Worm (Caenorhabditis elegans) whole organism, young adult: Measurements from ENCODE around the gene srg-11.
A peak's percentile ranks its signal among the peaks of the same experiment; 100 is the strongest.

Experiments
- B0035.1 ChIP-seq: sonication (generic microtip); optimal IDR thresholded peaks from 2 replicates; lab custom pipeline; 2016; ENCODE audit warnings: missing genetic modification characterization, mild to moderate bottlenecking, missing compliant biosample characterization, missing genotype, missing genetic modification reagents
- C06A6.2 ChIP-seq: fragments of 200-800 bp; sonication (Bioruptor generic); conservative IDR thresholded peaks from 2 replicates; pipeline ENCODE4 v1.3.6; 2022; ENCODE audit warnings: missing genetic modification characterization, missing compliant biosample characterization
- C17E4.6 ChIP-seq: fragments of 200-800 bp; sonication (Bioruptor generic); IDR thresholded peaks from 2 replicates; pipeline ENCODE4 v1.3.6; 2022; ENCODE audit warnings: missing genetic modification reagents, missing genetic modification characterization, missing compliant biosample characterization
- F23B12.7 ChIP-seq: sonication (generic microtip); optimal IDR thresholded peaks from 2 replicates; lab custom pipeline; 2017; ENCODE audit warnings: missing genetic modification characterization, mild to moderate bottlenecking, missing compliant biosample characterization, antibody characterized with exemption, moderate library complexity; ENCODE audit not compliant: insufficient read depth
- F37B4.10 ChIP-seq: fragments of 200-800 bp; sonication (Bioruptor generic); IDR thresholded peaks from 2 replicates; pipeline ENCODE4 v1.3.6; 2022; ENCODE audit warnings: missing genetic modification characterization, missing compliant biosample characterization
- F52B5.7 ChIP-seq: sonication (generic microtip); optimal IDR thresholded peaks from 2 replicates; lab custom pipeline; 2016; ENCODE audit warnings: mild to moderate bottlenecking, missing genetic modification characterization, missing compliant biosample characterization
- F57A8.1 ChIP-seq: fragments of 200-800 bp; sonication (Bioruptor generic); optimal IDR thresholded peaks from 2 replicates; lab custom pipeline; 2018; ENCODE audit warnings: mild to moderate bottlenecking, missing genetic modification characterization, moderate library complexity, missing compliant biosample characterization
- T26A5.8 ChIP-seq: sonication (generic microtip); optimal IDR thresholded peaks from 2 replicates; lab custom pipeline; 2016; ENCODE audit warnings: missing genetic modification characterization, missing compliant biosample characterization
- Y56A3A.18 ChIP-seq: fragments of 200-800 bp; sonication (Bioruptor generic); IDR thresholded peaks from 2 replicates; pipeline ENCODE4 v1.3.6; 2022; ENCODE audit warnings: missing genetic modification reagents, missing genetic modification characterization, missing compliant biosample characterization
- atf-7 ChIP-seq: sonication (generic microtip); optimal IDR thresholded peaks from 2 replicates; lab custom pipeline; 2017; ENCODE audit warnings: mild to moderate bottlenecking, missing genetic modification characterization, missing compliant biosample characterization
- athp-1 ChIP-seq: sonication (generic microtip); optimal IDR thresholded peaks from 2 replicates; lab custom pipeline; 2017; ENCODE audit warnings: mild to moderate bottlenecking, missing genetic modification characterization, missing compliant biosample characterization
- ccch-3 ChIP-seq: fragments of 200-800 bp; sonication (Bioruptor generic); optimal IDR thresholded peaks from 2 replicates; lab custom pipeline; 2018; ENCODE audit warnings: mild to moderate bottlenecking, missing genetic modification characterization, missing compliant biosample characterization
- cebp-1 ChIP-seq, 2 experiments: fragments of 200-800 bp in 1 of 2; sonication (Bioruptor generic) in 1 of 2; sonication (generic microtip) in 1 of 2; IDR thresholded peaks in 1 of 2; optimal IDR thresholded peaks in 1 of 2; 2 replicates each; pipeline versions ENCODE4 v1.3.6 to Lab custom; 2017 to 2022; ENCODE audit warnings: missing compliant biosample characterization in 2 of 2, missing genetic modification characterization in 2 of 2, mild to moderate bottlenecking in 1 of 2, missing genetic modification reagents in 1 of 2, moderate library complexity in 1 of 2
- ceh-100 ChIP-seq: fragments of 200-800 bp; sonication (Bioruptor generic); IDR thresholded peaks from 2 replicates; pipeline ENCODE4 v1.3.6; 2022; ENCODE audit warnings: missing genetic modification reagents, missing genetic modification characterization, missing compliant biosample characterization
- ceh-27 ChIP-seq: fragments of 200-800 bp; sonication (Bioruptor generic); optimal IDR thresholded peaks from 2 replicates; lab custom pipeline; 2018; ENCODE audit warnings: mild to moderate bottlenecking, missing genetic modification characterization, moderate library complexity, missing compliant biosample characterization
- ceh-58 ChIP-seq: fragments of 200-800 bp; sonication (Bioruptor generic); IDR thresholded peaks from 2 replicates; pipeline ENCODE4 v1.3.6; 2022; ENCODE audit warnings: missing genetic modification characterization, missing compliant biosample characterization
- ceh-79 ChIP-seq: sonication (generic microtip); optimal IDR thresholded peaks from 2 replicates; lab custom pipeline; 2017; ENCODE audit warnings: mild to moderate bottlenecking, missing genetic modification characterization, missing compliant biosample characterization
- dpl-1 ChIP-seq: fragments of 150-350 bp; optimal IDR thresholded peaks from 2 replicates; lab custom pipeline; 2014; ENCODE audit warnings: missing biosample characterization, missing genetic modification reagents, missing genetic modification characterization
- ekl-4 ChIP-seq: fragments of 200-800 bp; sonication (Bioruptor generic); IDR thresholded peaks from 2 replicates; pipeline ENCODE4 v1.3.6; 2022; ENCODE audit warnings: missing genetic modification reagents, missing genetic modification characterization, missing compliant biosample characterization
- gei-17 ChIP-seq: fragments of 200-800 bp; sonication (Bioruptor generic); optimal IDR thresholded peaks from 2 replicates; lab custom pipeline; 2018; ENCODE audit warnings: mild to moderate bottlenecking, missing genetic modification characterization, missing compliant biosample characterization
- hlh-26 ChIP-seq: fragments of 200-800 bp; sonication (Bioruptor generic); conservative IDR thresholded peaks from 2 replicates; pipeline ENCODE4 v1.3.6; 2022; ENCODE audit warnings: missing genetic modification reagents, missing genetic modification characterization, missing compliant biosample characterization
- lag-1 ChIP-seq: fragments of 200-800 bp; sonication (Bioruptor generic); IDR thresholded peaks from 2 replicates; pipeline ENCODE4 v1.3.6; 2022; ENCODE audit warnings: missing genetic modification reagents, missing genetic modification characterization, missing compliant biosample characterization
- let-526 ChIP-seq: fragments of 200-800 bp; sonication (Bioruptor generic); IDR thresholded peaks from 2 replicates; pipeline ENCODE4 v1.3.6; 2022; ENCODE audit warnings: missing genetic modification reagents, missing genetic modification characterization, missing compliant biosample characterization
- let-607 ChIP-seq, 2 experiments: fragments of 200-800 bp in 1 of 2; sonication (Bioruptor generic) in 1 of 2; sonication (generic microtip) in 1 of 2; optimal IDR thresholded peaks; 2 replicates each; lab custom pipeline; 2016 to 2018; ENCODE audit warnings: mild to moderate bottlenecking in 2 of 2, missing compliant biosample characterization in 2 of 2, missing genetic modification characterization in 2 of 2, moderate library complexity in 2 of 2, missing genotype in 1 of 2
- madf-10 ChIP-seq: sonication (generic microtip); optimal IDR thresholded peaks from 2 replicates; lab custom pipeline; 2016; ENCODE audit warnings: mild to moderate bottlenecking, missing genetic modification characterization, missing compliant biosample characterization
- madf-6 ChIP-seq: fragments of 200-800 bp; sonication (Bioruptor generic); IDR thresholded peaks from 2 replicates; pipeline ENCODE4 v1.3.6; 2022; ENCODE audit warnings: missing genetic modification reagents, missing genetic modification characterization, missing compliant biosample characterization
- madf-8 ChIP-seq: fragments of 200-800 bp; sonication (Bioruptor generic); conservative IDR thresholded peaks from 2 replicates; pipeline ENCODE4 v1.3.6; 2022; ENCODE audit warnings: missing genetic modification reagents, missing genetic modification characterization, missing compliant biosample characterization
- nfyb-1 ChIP-seq: fragments of 200-800 bp; sonication (Bioruptor generic); IDR thresholded peaks from 2 replicates; pipeline ENCODE4 v1.3.6; 2022; ENCODE audit warnings: missing genetic modification reagents, missing genetic modification characterization, missing compliant biosample characterization
- nhr-27 ChIP-seq: fragments of 200-800 bp; sonication (Bioruptor generic); optimal IDR thresholded peaks from 2 replicates; lab custom pipeline; 2018; ENCODE audit warnings: mild to moderate bottlenecking, missing genetic modification characterization, moderate library complexity, missing compliant biosample characterization
- pha-4 ChIP-seq: fragments of 150-350 bp; sonication (generic microtip); optimal IDR thresholded peaks from 2 replicates; lab custom pipeline; 2014; ENCODE audit warnings: missing biosample characterization, missing genetic modification reagents, missing genetic modification characterization
- rec-8 ChIP-seq, 2 experiments: sonication (generic microtip); optimal IDR thresholded peaks; 2 replicates each; lab custom pipeline; 2016; ENCODE audit warnings: mild to moderate bottlenecking in 2 of 2, missing genetic modification characterization in 2 of 2, missing genetic modification reagents in 2 of 2, missing genotype in 2 of 2, missing biosample characterization in 1 of 2, missing compliant biosample characterization in 1 of 2, moderate library complexity in 1 of 2
- sdz-38 ChIP-seq: sonication (generic microtip); optimal IDR thresholded peaks from 2 replicates; lab custom pipeline; 2016; ENCODE audit warnings: missing genotype, missing genetic modification characterization, missing compliant biosample characterization
- sea-2 ChIP-seq: fragments of 200-800 bp; sonication (Bioruptor generic); IDR thresholded peaks from 2 replicates; pipeline ENCODE4 v1.3.6; 2022; ENCODE audit warnings: missing genetic modification characterization, missing compliant biosample characterization
- snpc-1.1 ChIP-seq: sonication (generic microtip); optimal IDR thresholded peaks from 2 replicates; lab custom pipeline; 2017; ENCODE audit warnings: missing genetic modification characterization, mild to moderate bottlenecking, missing compliant biosample characterization, antibody characterized with exemption, moderate library complexity, missing genotype, missing genetic modification reagents; ENCODE audit not compliant: insufficient read depth
- tbp1 ChIP-seq: fragments of 200-800 bp; sonication (Bioruptor generic); optimal IDR thresholded peaks from 2 replicates; lab custom pipeline; 2018; ENCODE audit warnings: mild to moderate bottlenecking, missing genetic modification characterization, missing compliant biosample characterization
- ztf-22 ChIP-seq: fragments of 200-800 bp; sonication (Bioruptor generic); optimal IDR thresholded peaks from 2 replicates; lab custom pipeline; 2018; ENCODE audit warnings: mild to moderate bottlenecking, missing genetic modification characterization, moderate library complexity, missing compliant biosample characterization
- ztf-26 ChIP-seq: sonication (generic microtip); optimal IDR thresholded peaks from 2 replicates; lab custom pipeline; 2017; ENCODE audit warnings: missing genetic modification characterization, missing compliant biosample characterization

The srg-11 gene

ce11 chrIII:4649363-4649768 lies 30.4 kb upstream of the srg-11 start (continued):
- TF ChIP-seq let-607 (tag; optimal IDR thresholded peaks at IDR 0.05; lab: Kevin White, UChicago) (peak; percentile 81 to 89), B0035.1 (tag; lab: Kevin White, UChicago) (peak; percentile 60), madf-8 (no peak), ztf-26 (tag; lab: Kevin White, UChicago) (peak; percentile 94), T26A5.8 (tag; lab: Kevin White, UChicago) (no peak), snpc-1.1 (tag; lab: Kevin White, UChicago) (no peak), lag-1 (GFP tag; lab: Robert Waterston, UW) (no peak), C17E4.6 (GFP tag; lab: Robert Waterston, UW) (no peak; the same call in 1 of the 2 replicates), ceh-79 (no peak), rec-8 (tag; optimal IDR thresholded peaks at IDR 0.05; lab: Kevin White, UChicago) (no peak), dpl-1 (GFP tag; lab: Kevin White, UChicago) (no peak), nfyb-1 (GFP tag; lab: Robert Waterston, UW) (peak; percentile 93), madf-6 (GFP tag; lab: Robert Waterston, UW) (no peak), ceh-27 (GFP tag; lab: Kevin White, UChicago) (peak; percentile 90), C06A6.2 (GFP tag; lab: Robert Waterston, UW) (peak; percentile 84), tbp1 (GFP tag; lab: Kevin White, UChicago) (peak; percentile 70), pha-4 (tag; lab: Kevin White, UChicago) (peak; percentile 61), cebp-1 (GFP tag; IDR thresholded peaks at IDR 0.05; lab: Robert Waterston, UW) (peak; percentile 37; the same call in 1 of the 2 replicates), cebp-1 (tag; optimal IDR thresholded peaks at IDR 0.05; lab: Kevin White, UChicago) (peak; percentile 93), F52B5.7 (tag; lab: Kevin White, UChicago) (no peak), madf-10 (tag; lab: Kevin White, UChicago) (peak; percentile 91), ztf-22 (GFP tag; lab: Kevin White, UChicago) (peak; percentile 97), sdz-38 (tag; lab: Kevin White, UChicago) (no peak), ekl-4 (GFP tag; lab: Robert Waterston, UW) (peak; percentile 80), sea-2 (GFP tag; lab: Robert Waterston, UW) (no peak), ccch-3 (no peak), let-526 (GFP tag; lab: Robert Waterston, UW) (0 out of 2 replicates have a peak, but pooled peaks have one; percentile 30), F37B4.10 (GFP tag; lab: Robert Waterston, UW) (0 out of 2 replicates have a peak, but pooled peaks have one; percentile 46), Y56A3A.18 (GFP tag; lab: Robert Waterston, UW) (peak; percentile 57; the same call in 1 of the 2 replicates), atf-7 (tag; lab: Kevin White, UChicago) (peak; percentile 96), nhr-27 (tag; lab: Kevin White, UChicago) (peak; percentile 50), athp-1 (tag; lab: Kevin White, UChicago) (peak; percentile 83), gei-17 (GFP tag; lab: Kevin White, UChicago) (peak; percentile 32), F57A8.1 (GFP tag; lab: Kevin White, UChicago) (no peak), ceh-58 (GFP tag; lab: Robert Waterston, UW) (no peak), hlh-26 (no peak), F23B12.7 (tag; lab: Kevin White, UChicago) (peak; percentile 17), ceh-100 (GFP tag; lab: Robert Waterston, UW) (peak; percentile 37; the same call in 1 of the 2 replicates)
